Fruit fly (Drosophila melanogaster) S2 (cell line): ENCODE measurements around the gene sv.

Source experiments
- CG8478 ChIP-seq: fragments of >200 bp; optimal IDR thresholded peaks from 2 replicates; lab custom pipeline; 2018
- CTCF ChIP-seq, 2 experiments: fragments of >200 bp; optimal IDR thresholded peaks; 2 replicates each; lab custom pipeline; 2018

dm6 chr4:1097608-1098262 is 9.1 kb downstream of the sv start:
- TF ChIP-seq CTCF (optimal IDR thresholded peaks at IDR 0.05; lab: Kevin White, UChicago) (no peak), CG8478 (no peak)
